Worm (Caenorhabditis elegans): ENCODE measurements around the gene npp-20.

DNA sequence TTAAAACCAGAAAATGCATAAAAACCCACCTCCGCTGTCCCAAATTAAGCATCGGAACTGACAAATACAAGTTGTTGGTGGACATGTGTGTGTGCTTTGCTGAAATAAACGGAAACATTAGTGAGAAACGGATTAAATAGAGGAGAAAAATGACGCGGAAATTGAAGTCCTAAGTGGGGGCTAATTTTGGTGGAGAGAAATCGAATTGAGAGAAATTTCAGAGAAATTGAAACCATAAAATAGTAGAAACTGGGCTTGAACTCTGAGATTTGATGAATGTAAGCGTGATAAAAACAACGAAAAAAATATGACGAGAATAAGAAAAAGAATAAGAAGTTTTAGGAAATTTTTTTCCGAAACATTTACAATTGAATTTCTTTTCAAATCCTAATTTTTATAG is 20.8 kb downstream of the npp-20 start, which contains the start of gene Y77E11A.12:
- no peak for TF ChIP-seq fkh-10 (GFP tag; optimal IDR thresholded peaks at IDR 0.05)
- no peak for TF ChIP-seq zag-1 (tag; optimal IDR thresholded peaks at IDR 0.05)
- no peak for TF ChIP-seq skn-1 (tag; optimal IDR thresholded peaks at IDR 0.05)
- no peak for TF ChIP-seq nhr-77 (tag; optimal IDR thresholded peaks at IDR 0.05)
- TF ChIP-seq aly-2 (tag; optimal IDR thresholded peaks at IDR 0.05), result no peak
- no peak for TF ChIP-seq ama-1 (optimal IDR thresholded peaks at IDR 0.05)
- no peak for TF ChIP-seq daf-16 (GFP tag; optimal IDR thresholded peaks at IDR 0.05)
- no peak for TF ChIP-seq daf-16 (tag; optimal IDR thresholded peaks at IDR 0.05)

Measured in whole organism, L4 larva.